Fruit fly (Drosophila melanogaster): ENCODE data around the gene spri.

The spri gene

DNA sequence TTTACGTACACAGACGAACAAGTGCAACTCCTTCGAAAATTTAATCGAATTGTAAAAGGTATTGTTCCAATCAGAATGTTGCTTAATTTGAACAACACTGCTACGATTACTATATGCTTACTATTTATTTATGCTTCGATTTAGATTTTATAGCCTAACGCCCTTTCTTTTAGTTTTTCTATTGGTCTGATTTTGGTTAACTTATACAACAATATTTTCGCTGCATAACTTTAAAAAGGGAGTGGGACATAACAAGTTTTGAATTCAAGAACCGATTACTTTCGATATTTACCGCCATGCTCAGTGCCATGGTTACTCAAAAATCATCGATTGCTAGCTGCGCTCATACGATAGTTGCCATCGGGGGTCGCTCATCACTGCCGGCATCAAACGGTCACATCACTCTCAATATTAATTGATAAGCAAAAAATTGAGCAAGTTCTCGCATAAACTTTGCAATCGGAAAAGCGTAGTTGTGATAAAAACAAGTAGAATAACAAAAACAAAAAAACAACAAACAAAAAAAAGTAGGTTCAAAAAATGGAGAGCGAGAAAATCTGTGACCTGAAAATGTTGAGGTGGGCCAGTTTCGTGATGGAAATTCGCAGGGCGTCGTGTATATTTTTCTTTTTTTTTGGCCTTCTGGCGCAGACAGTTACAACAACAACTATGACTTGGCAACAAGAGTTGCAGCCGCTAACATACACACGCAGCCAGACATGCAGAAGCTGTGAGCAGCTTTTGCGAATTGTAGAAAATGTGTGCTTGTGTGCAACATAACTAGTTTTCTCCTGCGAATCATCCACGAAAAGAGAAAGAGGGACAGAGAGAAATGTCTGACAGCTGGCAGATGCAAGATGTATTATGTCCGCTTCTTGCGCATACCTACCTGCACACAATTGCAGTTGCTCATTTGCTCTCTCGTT, 106.5 kb downstream of the spri start, which contains the start of the genes CG2887 and PPP4R2r (continued):
- TF ChIP-seq nmo (GFP tag; optimal IDR thresholded peaks at IDR 0.05) (peak; percentile 34), CG1529 (GFP tag; optimal IDR thresholded peaks at IDR 0.05) (no peak), fru (optimal IDR thresholded peaks at IDR 0.05) (no peak), CG3847 (GFP tag; IDR thresholded peaks at IDR 0.05) (no peak), amos (GFP tag; IDR thresholded peaks at IDR 0.05; ENCODE audit: partially characterized antibody) (peak; percentile 95), CG12071 (GFP tag; optimal IDR thresholded peaks at IDR 0.05) (no peak), zf30C (GFP tag; optimal IDR thresholded peaks at IDR 0.05) (no peak), Hey (tag; optimal IDR thresholded peaks at IDR 0.05) (no peak), chinmo (GFP tag; IDR thresholded peaks at IDR 0.05; ENCODE audit: partially characterized antibody) (peak; percentile 95), Dref (GFP tag; IDR thresholded peaks at IDR 0.05) (peak; percentile 99), ro (GFP tag; IDR thresholded peaks at IDR 0.05) (no peak), Poxn (GFP tag; IDR thresholded peaks at IDR 0.05) (no peak), ash1 (GFP tag; optimal IDR thresholded peaks at IDR 0.05) (no peak), Sox100B (GFP tag; optimal IDR thresholded peaks at IDR 0.05) (no peak), CG8281 (tag; optimal IDR thresholded peaks at IDR 0.05) (peak; percentile 80), dmrt99B (tag; optimal IDR thresholded peaks at IDR 0.05) (no peak), pfk (GFP tag; optimal IDR thresholded peaks at IDR 0.05) (no peak), Trl (optimal IDR thresholded peaks at IDR 0.05) (peak; percentile 3 to 26), Trl (GFP tag; optimal IDR thresholded peaks at IDR 0.05) (no peak), sqz (GFP tag; optimal IDR thresholded peaks at IDR 0.05) (peak; percentile 46), pho (GFP tag; optimal IDR thresholded peaks at IDR 0.05) (peak; percentile 19), Doc3 (GFP tag; IDR thresholded peaks at IDR 0.05; ENCODE audit: partially characterized antibody) (peak; percentile 82), Hmr (GFP tag; optimal IDR thresholded peaks at IDR 0.05) (no peak), CG18599 (GFP tag; optimal IDR thresholded peaks at IDR 0.05) (no peak), gem (tag; optimal IDR thresholded peaks at IDR 0.05) (no peak), ci (GFP tag; IDR thresholded peaks at IDR 0.05) (0 out of 3 replicates have a peak, but pooled peaks have one; percentile 6), ato (GFP tag; IDR thresholded peaks at IDR 0.05; ENCODE audit: partially characterized antibody) (peak; percentile 75), MESR4 (GFP tag; optimal IDR thresholded peaks at IDR 0.05) (peak; percentile 42), zen (tag; optimal IDR thresholded peaks at IDR 0.05) (peak; percentile 43), CoRest (tag; optimal IDR thresholded peaks at IDR 0.05) (peak; percentile 25), Adf1 (GFP tag; IDR thresholded peaks at IDR 0.05) (no peak), CG34422 (GFP tag; IDR thresholded peaks at IDR 0.05) (peak; percentile 58; the same call in 1 of the 3 replicates), CG12744 (GFP tag; optimal IDR thresholded peaks at IDR 0.05) (peak; percentile 7), onecut (GFP tag; IDR thresholded peaks at IDR 0.05) (0 out of 2 replicates have a peak, but pooled peaks have one; percentile 8), CG17359 (tag; optimal IDR thresholded peaks at IDR 0.05) (no peak), inv (GFP tag; IDR thresholded peaks at IDR 0.05; ENCODE audit: partially characterized antibody) (peak; percentile 80), CG1832 (GFP tag; optimal IDR thresholded peaks at IDR 0.05) (no peak), dmrt11E (tag; optimal IDR thresholded peaks at IDR 0.05) (no peak), trem (tag; optimal IDR thresholded peaks at IDR 0.05) (peak; percentile 80), Pdp1 (GFP tag; optimal IDR thresholded peaks at IDR 0.05) (peak in 1 of 2 experiments; percentile 38), CG16813 (GFP tag; IDR thresholded peaks at IDR 0.05; ENCODE audit: partially characterized antibody) (peak; percentile 91), CG6254 (GFP tag; optimal IDR thresholded peaks at IDR 0.05) (no peak), scrt (GFP tag; optimal IDR thresholded peaks at IDR 0.05) (no peak), CG32767 (GFP tag; IDR thresholded peaks at IDR 0.05) (no peak), tx (GFP tag; optimal IDR thresholded peaks at IDR 0.05) (no peak), CG4360 (GFP tag; IDR thresholded peaks at IDR 0.05) (0 out of 2 replicates have a peak, but pooled peaks have one; percentile 33), CG9876 (GFP tag; optimal IDR thresholded peaks at IDR 0.05) (no peak), Gug (GFP tag; IDR thresholded peaks at IDR 0.05) (no peak)

All from whole organism, embryonic.